Worm (Caenorhabditis elegans) whole organism, L2 larva: Measurements from ENCODE around the gene F33A8.7.

Experiments used
- R02D3.7 ChIP-seq: fragments of 150-350 bp; optimal IDR thresholded peaks from 2 replicates; lab custom pipeline; 2014; ENCODE audit warnings: missing biosample characterization, missing genetic modification characterization
- aly-2 ChIP-seq: fragments of 150-350 bp; optimal IDR thresholded peaks from 2 replicates; lab custom pipeline; 2014; ENCODE audit warnings: missing biosample characterization, missing genetic modification characterization
- elt-3 ChIP-seq: sonication (generic microtip); optimal IDR thresholded peaks from 2 replicates; lab custom pipeline; 2017; ENCODE audit warnings: missing biosample characterization, missing genetic modification characterization
- lin-13 ChIP-seq: fragments of 150-350 bp; optimal IDR thresholded peaks from 2 replicates; lab custom pipeline; 2014; ENCODE audit warnings: missing biosample characterization, missing genetic modification reagents, missing genetic modification characterization
- lin-39 ChIP-seq: fragments of 150-350 bp; optimal IDR thresholded peaks from 2 replicates; lab custom pipeline; 2014; ENCODE audit warnings: missing biosample characterization, missing genetic modification reagents, missing genetic modification characterization
- lsy-2 ChIP-seq, 2 experiments: fragments of 150-350 bp in 1 of 2; sonication (generic microtip) in 1 of 2; optimal IDR thresholded peaks; 2 replicates each; lab custom pipeline; 2014 to 2017; ENCODE audit warnings: missing biosample characterization in 2 of 2, missing genetic modification characterization in 2 of 2
- nhr-10 ChIP-seq: sonication (generic microtip); optimal IDR thresholded peaks from 2 replicates; lab custom pipeline; 2017; ENCODE audit warnings: missing biosample characterization, missing genetic modification characterization
- nhr-23 ChIP-seq: fragments of 150-350 bp; optimal IDR thresholded peaks from 2 replicates; lab custom pipeline; 2014; ENCODE audit warnings: missing biosample characterization, missing genetic modification reagents, missing genetic modification characterization
- nhr-237 ChIP-seq: fragments of 150-350 bp; optimal IDR thresholded peaks from 2 replicates; lab custom pipeline; 2014; ENCODE audit warnings: missing biosample characterization, missing genetic modification characterization
- ztf-11 ChIP-seq: sonication (generic microtip); optimal IDR thresholded peaks from 2 replicates; lab custom pipeline; 2017; ENCODE audit warnings: missing biosample characterization, missing genetic modification characterization

DNA sequence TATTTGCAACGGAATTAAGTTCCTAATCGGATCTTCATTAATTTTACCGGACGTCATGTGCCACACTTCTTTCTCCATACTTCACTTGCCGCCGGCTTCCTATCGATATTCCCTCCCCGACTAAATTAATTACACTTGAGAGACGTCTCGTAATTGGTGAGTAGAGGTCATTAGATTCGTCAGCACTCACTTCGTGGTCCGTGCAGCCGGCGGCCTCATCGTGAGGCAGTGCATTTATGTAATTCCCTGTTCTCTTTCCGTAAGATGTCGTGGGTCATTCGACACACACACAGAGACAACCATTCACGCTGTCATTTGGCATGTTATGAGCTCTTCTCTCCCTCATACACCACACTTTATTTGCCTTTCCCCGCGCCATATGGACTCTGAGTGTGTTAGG, 34.9 kb downstream of the F33A8.7 start:
- TF ChIP-seq nhr-23 (tag; lab: Kevin White, UChicago) (no peak), ztf-11 (tag; lab: Kevin White, UChicago) (no peak), nhr-237 (no peak), nhr-10 (tag; lab: Kevin White, UChicago) (no peak), lin-39 (tag; lab: Kevin White, UChicago) (no peak), lsy-2 (tag; optimal IDR thresholded peaks at IDR 0.05; lab: Kevin White, UChicago) (peak in 1 of 2 experiments; percentile 13), elt-3 (tag; lab: Kevin White, UChicago) (no peak), lin-13 (GFP tag; lab: Kevin White, UChicago) (no peak), aly-2 (no peak), R02D3.7 (tag; lab: Kevin White, UChicago) (no peak)
